Worm (Caenorhabditis elegans) whole organism, mixed stage, embryonic: ENCODE data around the gene elpc-2.

Experiments
- cnd-1 ChIP-seq: fragments of 200-800 bp; sonication (Bioruptor generic); optimal IDR thresholded peaks from 2 replicates; lab custom pipeline; 2018; ENCODE audit warnings: mild to moderate bottlenecking, missing genetic modification characterization, missing compliant biosample characterization
- elt-1 ChIP-seq: sonication (generic microtip); optimal IDR thresholded peaks from 2 replicates; lab custom pipeline; 2017; ENCODE audit warnings: missing genetic modification characterization, mild to moderate bottlenecking, missing compliant biosample characterization, antibody characterized with exemption, moderate library complexity, borderline replicate concordance; ENCODE audit not compliant: insufficient read depth
- elt-3 ChIP-seq: fragments of 150-350 bp; optimal IDR thresholded peaks from 2 replicates; lab custom pipeline; 2014; ENCODE audit warnings: missing biosample characterization, missing genetic modification characterization
- mab-5 ChIP-seq: fragments of 150-350 bp; optimal IDR thresholded peaks from 2 replicates; lab custom pipeline; 2014; ENCODE audit warnings: missing biosample characterization, missing genetic modification characterization
- nhr-237 ChIP-seq: fragments of 150-350 bp; optimal IDR thresholded peaks from 2 replicates; lab custom pipeline; 2014; ENCODE audit warnings: missing biosample characterization, missing genetic modification characterization
- nhr-76 ChIP-seq: sonication (generic microtip); optimal IDR thresholded peaks from 2 replicates; lab custom pipeline; 2017; ENCODE audit warnings: missing biosample characterization, missing genetic modification characterization
- unc-39 ChIP-seq: fragments of 150-350 bp; optimal IDR thresholded peaks from 2 replicates; lab custom pipeline; 2014; ENCODE audit warnings: missing biosample characterization, missing genetic modification characterization
- unc-62 ChIP-seq: fragments of 150-350 bp; optimal IDR thresholded peaks from 2 replicates; lab custom pipeline; 2014; ENCODE audit warnings: missing biosample characterization, missing genetic modification reagents, missing genetic modification characterization
- ztf-11 ChIP-seq: fragments of 150-350 bp; optimal IDR thresholded peaks from 2 replicates; lab custom pipeline; 2014; ENCODE audit warnings: missing biosample characterization, missing genetic modification characterization

DNA sequence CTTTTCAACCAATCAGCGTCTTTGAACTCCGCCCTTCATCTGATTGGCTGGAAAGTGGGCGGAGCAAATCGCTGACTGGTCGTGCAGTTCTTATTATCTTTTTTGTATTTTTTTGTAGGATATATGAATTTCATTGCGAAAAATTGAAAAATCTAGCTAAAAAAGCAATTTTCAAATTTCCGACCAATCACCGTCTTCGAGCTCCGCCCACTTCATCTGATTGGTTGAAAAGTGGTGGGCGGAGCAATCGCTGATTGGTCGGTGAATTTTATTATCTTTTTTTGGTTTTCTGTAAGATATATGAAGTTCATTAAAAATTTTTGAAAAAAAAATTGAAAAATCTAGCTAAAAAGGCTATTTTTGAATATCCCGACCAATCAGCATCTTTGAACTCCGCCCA is 6.8 kb downstream of the elpc-2 start:
- no peak for TF ChIP-seq unc-39 (tag; lab: Kevin White, UChicago)
- TF ChIP-seq elt-3 (tag; lab: Kevin White, UChicago) = no peak
- no peak for TF ChIP-seq nhr-76 (tag; lab: Kevin White, UChicago)
- no peak for TF ChIP-seq ztf-11 (tag; lab: Kevin White, UChicago)
- TF ChIP-seq cnd-1 = no peak
- TF ChIP-seq elt-1 (tag; lab: Kevin White, UChicago) = no peak
- no peak for TF ChIP-seq unc-62 (GFP tag; lab: Kevin White, UChicago)
- TF ChIP-seq mab-5 = no peak
- no peak for TF ChIP-seq nhr-237 (tag; lab: Kevin White, UChicago)
